Fruit fly (Drosophila melanogaster) whole organism, embryonic: ENCODE results near the gene CG14440.

Experiments used
- CG1024 ChIP-seq: fragments of 200-800 bp; sonication (Bioruptor generic); IDR thresholded peaks from 2 replicates; pipeline ENCODE4 v1.3.6; 2022; ENCODE audit warnings: missing biosample characterization, missing genetic modification characterization
- CG10267 ChIP-seq: fragments of 200-800 bp; sonication (Bioruptor generic); optimal IDR thresholded peaks from 2 replicates; lab custom pipeline; 2018; ENCODE audit warnings: missing biosample characterization, mild to moderate bottlenecking, missing genetic modification characterization, moderate library complexity
- CG10565 ChIP-seq: fragments of 200-800 bp; sonication (Bioruptor generic); optimal IDR thresholded peaks from 3 replicates; lab custom pipeline; 2016; ENCODE audit warnings: missing biosample characterization, mild to moderate bottlenecking, missing genetic modification characterization
- CG11723 ChIP-seq: fragments of 200-800 bp; sonication (Bioruptor generic); optimal IDR thresholded peaks from 2 replicates; lab custom pipeline; 2017; ENCODE audit warnings: missing biosample characterization, mild to moderate bottlenecking, missing genetic modification characterization
- CG13123 ChIP-seq: fragments of 200-800 bp; sonication (Bioruptor generic); optimal IDR thresholded peaks from 2 replicates; lab custom pipeline; 2016; ENCODE audit warnings: missing biosample characterization, missing genetic modification characterization
- CG13296 ChIP-seq: fragments of 200-800 bp; sonication (Bioruptor generic); optimal IDR thresholded peaks from 3 replicates; lab custom pipeline; 2018; ENCODE audit warnings: missing biosample characterization, mild to moderate bottlenecking, missing genetic modification characterization
- CG14965 ChIP-seq: fragments of 200-800 bp; sonication (Bioruptor generic); optimal IDR thresholded peaks from 2 replicates; lab custom pipeline; 2016; ENCODE audit warnings: missing biosample characterization, missing genetic modification characterization, borderline replicate concordance
- CG1529 ChIP-seq: fragments of 200-800 bp; sonication (Bioruptor generic); optimal IDR thresholded peaks from 3 replicates; lab custom pipeline; 2018; ENCODE audit warnings: missing biosample characterization, missing genetic modification characterization
- CG15479 ChIP-seq: fragments of 200-800 bp; sonication (Bioruptor generic); optimal IDR thresholded peaks from 3 replicates; lab custom pipeline; 2019; ENCODE audit warnings: missing biosample characterization, mild to moderate bottlenecking, missing genetic modification characterization, moderate library complexity
- CG16813 ChIP-seq: fragments of 200-800 bp; sonication (Bioruptor generic); IDR thresholded peaks from 3 replicates; pipeline ENCODE4 v1.3.6; 2022; ENCODE audit warnings: missing biosample characterization, missing genetic modification characterization; ENCODE audit not compliant: partially characterized antibody
- CG18011 ChIP-seq: fragments of 200-800 bp; sonication (Bioruptor generic); optimal IDR thresholded peaks from 2 replicates; lab custom pipeline; 2017; ENCODE audit warnings: missing biosample characterization, missing genetic modification characterization, mild to moderate bottlenecking, moderate library complexity, missing genotype
- CG18476 ChIP-seq: fragments of 200-800 bp; sonication (Bioruptor generic); optimal IDR thresholded peaks from 2 replicates; lab custom pipeline; 2016; ENCODE audit warnings: missing biosample characterization, mild to moderate bottlenecking, missing genetic modification characterization
- CG30020 ChIP-seq: fragments of 200-800 bp; optimal IDR thresholded peaks from 2 replicates; lab custom pipeline; 2019; ENCODE audit warnings: missing biosample characterization, mild to moderate bottlenecking, missing genetic modification characterization, moderate library complexity
- CG3995 ChIP-seq: fragments of 200-800 bp; sonication (Bioruptor generic); optimal IDR thresholded peaks from 3 replicates; lab custom pipeline; 2016; ENCODE audit warnings: missing biosample characterization, missing genetic modification characterization
- CG4360 ChIP-seq: fragments of 200-800 bp; sonication (Bioruptor generic); IDR thresholded peaks from 2 replicates; pipeline ENCODE4 v1.3.6; 2022; ENCODE audit warnings: missing biosample characterization, missing genetic modification characterization
- CG4730 ChIP-seq: fragments of 200-800 bp; sonication (Bioruptor generic); IDR thresholded peaks from 2 replicates; pipeline ENCODE4 v1.3.6; 2022; ENCODE audit warnings: missing biosample characterization, missing genetic modification characterization
- CG6765 ChIP-seq: fragments of 200-800 bp; sonication (Bioruptor generic); optimal IDR thresholded peaks from 3 replicates; lab custom pipeline; 2017; ENCODE audit warnings: missing biosample characterization, mild to moderate bottlenecking, missing genetic modification characterization
- CG6791 ChIP-seq: fragments of 200-800 bp; sonication (Bioruptor generic); IDR thresholded peaks from 3 replicates; pipeline ENCODE4 v1.3.6; 2022; ENCODE audit warnings: missing biosample characterization, missing genetic modification characterization; ENCODE audit not compliant: partially characterized antibody
- CG8944 ChIP-seq: fragments of 200-800 bp; sonication (Bioruptor generic); optimal IDR thresholded peaks from 3 replicates; lab custom pipeline; 2016; ENCODE audit warnings: missing biosample characterization, missing genetic modification characterization
- CG9437 ChIP-seq: fragments of 200-800 bp; sonication (Bioruptor generic); optimal IDR thresholded peaks from 2 replicates; lab custom pipeline; 2018; ENCODE audit warnings: missing biosample characterization, mild to moderate bottlenecking, missing genetic modification characterization
- CHES-1-like ChIP-seq: fragments of 200-800 bp; sonication (Bioruptor generic); optimal IDR thresholded peaks from 2 replicates; lab custom pipeline; 2016; ENCODE audit warnings: missing biosample characterization, missing genetic modification characterization
- D19A ChIP-seq: fragments of 200-800 bp; optimal IDR thresholded peaks from 3 replicates; lab custom pipeline; 2019; ENCODE audit warnings: missing biosample characterization, mild to moderate bottlenecking, missing genetic modification characterization, moderate library complexity
- H15 ChIP-seq: fragments of 200-800 bp; sonication (Bioruptor generic); IDR thresholded peaks from 3 replicates; pipeline ENCODE4 v1.3.6; 2022; ENCODE audit warnings: missing biosample characterization, missing genetic modification characterization
- HLH54F ChIP-seq: fragments of 200-800 bp; sonication (Bioruptor generic); optimal IDR thresholded peaks from 3 replicates; lab custom pipeline; 2016; ENCODE audit warnings: missing biosample characterization, missing genetic modification characterization
- HmgZ ChIP-seq: fragments of 200-800 bp; sonication (Bioruptor generic); optimal IDR thresholded peaks from 2 replicates; lab custom pipeline; 2018; ENCODE audit warnings: missing biosample characterization, mild to moderate bottlenecking, missing genetic modification characterization
- Hmx ChIP-seq: fragments of 200-800 bp; sonication (Bioruptor generic); optimal IDR thresholded peaks from 2 replicates; lab custom pipeline; 2016; ENCODE audit warnings: missing biosample characterization, missing genetic modification characterization
- Scr ChIP-seq: fragments of 200-800 bp; sonication (Bioruptor generic); IDR thresholded peaks from 2 replicates; pipeline ENCODE4 v1.3.6; 2022; ENCODE audit warnings: missing biosample characterization, missing genetic modification characterization; ENCODE audit not compliant: partially characterized antibody
- Spps ChIP-seq: fragments of 200-800 bp; sonication (Bioruptor generic); optimal IDR thresholded peaks from 2 replicates; lab custom pipeline; 2018; ENCODE audit warnings: missing biosample characterization, mild to moderate bottlenecking, missing genetic modification characterization
- Stat92E ChIP-seq, 3 experiments: fragments of >200 bp in 2 of 3; fragments of 200-800 bp in 1 of 3; sonication (Bioruptor generic) in 1 of 3; optimal IDR thresholded peaks; 2 replicates each; lab custom pipeline; 2017 to 2019; ENCODE audit warnings: missing biosample characterization in 3 of 3, missing genetic modification characterization in 3 of 3, mild to moderate bottlenecking in 1 of 3, moderate library complexity in 1 of 3
- ap ChIP-seq: fragments of 200-800 bp; sonication (Bioruptor generic); IDR thresholded peaks from 2 replicates; pipeline ENCODE4 v1.3.6; 2022; ENCODE audit warnings: missing biosample characterization, missing genetic modification characterization
- bowl ChIP-seq: fragments of 200-800 bp; sonication (Bioruptor generic); IDR thresholded peaks from 2 replicates; pipeline ENCODE4 v1.3.6; 2022; ENCODE audit warnings: missing biosample characterization, missing genetic modification characterization
- crp ChIP-seq, 2 experiments: fragments of 200-800 bp; sonication (Bioruptor generic); optimal IDR thresholded peaks; 2 replicates in 1 of 2; 3 replicates in 1 of 2; lab custom pipeline; 2017; ENCODE audit warnings: missing biosample characterization in 2 of 2, missing genetic modification characterization in 2 of 2, mild to moderate bottlenecking in 1 of 2, moderate library complexity in 1 of 2
- exex ChIP-seq: fragments of 200-800 bp; sonication (Bioruptor generic); optimal IDR thresholded peaks from 4 replicates; lab custom pipeline; 2018; ENCODE audit warnings: missing biosample characterization, mild to moderate bottlenecking, missing genetic modification characterization, moderate library complexity
- eyg ChIP-seq: fragments of 200-800 bp; sonication (Bioruptor generic); optimal IDR thresholded peaks from 3 replicates; lab custom pipeline; 2016; ENCODE audit warnings: missing biosample characterization, missing genetic modification characterization
- gem ChIP-seq: fragments of 200-800 bp; sonication (Bioruptor generic); optimal IDR thresholded peaks from 2 replicates; lab custom pipeline; 2019; ENCODE audit warnings: missing biosample characterization, mild to moderate bottlenecking, missing genetic modification characterization, moderate library complexity
- kah ChIP-seq: fragments of 200-800 bp; sonication (Bioruptor generic); optimal IDR thresholded peaks from 2 replicates; lab custom pipeline; 2018; ENCODE audit warnings: missing biosample characterization, mild to moderate bottlenecking, missing genetic modification characterization
- lab ChIP-seq: fragments of 200-800 bp; sonication (Bioruptor generic); optimal IDR thresholded peaks from 3 replicates; lab custom pipeline; 2017; ENCODE audit warnings: missing biosample characterization, missing genetic modification characterization, mild to moderate bottlenecking, moderate library complexity, missing genetic modification reagents
- nerfin-2 ChIP-seq: fragments of 200-800 bp; sonication (Bioruptor generic); IDR thresholded peaks from 2 replicates; pipeline ENCODE4 v1.3.6; 2022; ENCODE audit warnings: missing biosample characterization, missing genetic modification characterization; ENCODE audit not compliant: partially characterized antibody
- oc ChIP-seq: fragments of 200-800 bp; sonication (Bioruptor generic); optimal IDR thresholded peaks from 2 replicates; lab custom pipeline; 2018; ENCODE audit warnings: missing biosample characterization, mild to moderate bottlenecking, missing genetic modification characterization, moderate library complexity
- p53 ChIP-seq: fragments of 200-800 bp; sonication (Bioruptor generic); optimal IDR thresholded peaks from 2 replicates; lab custom pipeline; 2016; ENCODE audit warnings: missing biosample characterization, missing genetic modification characterization
- pzg ChIP-seq: fragments of 200-800 bp; sonication (Bioruptor generic); optimal IDR thresholded peaks from 3 replicates; lab custom pipeline; 2018; ENCODE audit warnings: missing biosample characterization, mild to moderate bottlenecking, missing genetic modification characterization, moderate library complexity
- sisA ChIP-seq: fragments of 200-800 bp; sonication (Bioruptor generic); IDR thresholded peaks from 2 replicates; pipeline ENCODE4 v1.3.6; 2022; ENCODE audit warnings: missing biosample characterization, missing genetic modification characterization
- sob ChIP-seq: fragments of 200-800 bp; sonication (Bioruptor generic); IDR thresholded peaks from 2 replicates; pipeline ENCODE4 v1.3.6; 2022; ENCODE audit warnings: missing biosample characterization, missing genetic modification characterization
- stwl ChIP-seq: fragments of 200-800 bp; sonication (Bioruptor generic); optimal IDR thresholded peaks from 3 replicates; lab custom pipeline; 2018; ENCODE audit warnings: missing biosample characterization, mild to moderate bottlenecking, missing genetic modification characterization, moderate library complexity
- toy ChIP-seq: fragments of 200-800 bp; sonication (Bioruptor generic); IDR thresholded peaks from 2 replicates; pipeline ENCODE4 v1.3.6; 2022; ENCODE audit warnings: missing biosample characterization, missing genetic modification characterization
- vnd ChIP-seq: fragments of 200-800 bp; sonication (Bioruptor generic); IDR thresholded peaks from 3 replicates; pipeline ENCODE4 v1.3.6; 2022; ENCODE audit warnings: missing biosample characterization, missing genetic modification characterization; ENCODE audit not compliant: partially characterized antibody
- vvl ChIP-seq: fragments of 200-800 bp; sonication (Bioruptor generic); IDR thresholded peaks from 2 replicates; pipeline ENCODE4 v1.3.6; 2022; ENCODE audit warnings: missing biosample characterization, missing genetic modification characterization

The CG14440 gene

dm6 chrX:6678635-6679501 is 19.5 kb downstream of the CG14440 start, which contains the start of gene ND-ASHI (continued):
- TF ChIP-seq D19A (tag; lab: Kevin White, UChicago): peak; percentile 90
- peak; percentile 87 for TF ChIP-seq CG1529 (GFP tag; lab: Kevin White, UChicago)
- TF ChIP-seq CG1024 (GFP tag; lab: Robert Waterston, UW): peak; percentile 89
- peak; percentile 90 for TF ChIP-seq CG4730 (GFP tag; lab: Robert Waterston, UW)
- TF ChIP-seq CG30020 (tag; lab: Kevin White, UChicago): peak; percentile 41
- peak; percentile 83 for TF ChIP-seq CG10267 (tag; lab: Kevin White, UChicago)
- peak; percentile 95 for TF ChIP-seq CG6765 (GFP tag; lab: Kevin White, UChicago)
- TF ChIP-seq stwl (tag; lab: Kevin White, UChicago): peak; percentile 9
- TF ChIP-seq CG18476 (GFP tag; lab: Kevin White, UChicago): peak; percentile 93
- no peak for TF ChIP-seq vnd (GFP tag; lab: Robert Waterston, UW)
- TF ChIP-seq CG16813 (GFP tag; lab: Robert Waterston, UW): no peak
- peak; percentile 81; the same call in 1 of the 2 replicates for TF ChIP-seq bowl (GFP tag; lab: Robert Waterston, UW)
- peak; percentile 48 for TF ChIP-seq p53 (GFP tag; lab: Kevin White, UChicago)
- TF ChIP-seq toy (GFP tag; lab: Robert Waterston, UW): peak; percentile 94
- peak; percentile 90 for TF ChIP-seq CG11723
- TF ChIP-seq nerfin-2 (GFP tag; lab: Robert Waterston, UW): no peak
- peak; percentile 84 for TF ChIP-seq CG18011 (GFP tag; lab: Kevin White, UChicago)
- peak; percentile 93 for TF ChIP-seq ap
- TF ChIP-seq CHES-1-like (GFP tag; lab: Kevin White, UChicago): peak; percentile 85
- peak; percentile 60 for TF ChIP-seq CG4360 (GFP tag; lab: Robert Waterston, UW)
- TF ChIP-seq CG13296 (GFP tag; lab: Kevin White, UChicago): peak; percentile 95
- peak; percentile 56 for TF ChIP-seq kah (GFP tag; lab: Kevin White, UChicago)
- peak; percentile 75 for TF ChIP-seq CG13123 (GFP tag; lab: Kevin White, UChicago)
- peak; percentile 35 for TF ChIP-seq pzg (GFP tag; lab: Kevin White, UChicago)
- peak; percentile 98 for TF ChIP-seq lab
- TF ChIP-seq CG10565: peak; percentile 78
- no peak for TF ChIP-seq CG6791 (GFP tag; lab: Robert Waterston, UW)
- TF ChIP-seq crp (GFP tag; optimal IDR thresholded peaks at IDR 0.05; lab: Kevin White, UChicago): peak in 1 of 2 experiments; percentile 49
- no peak for TF ChIP-seq Scr (GFP tag; lab: Robert Waterston, UW)
- peak; percentile 80 for TF ChIP-seq exex (tag; lab: Kevin White, UChicago)
- peak; percentile 97 for TF ChIP-seq HmgZ
- TF ChIP-seq Stat92E (GFP tag; optimal IDR thresholded peaks at IDR 0.05; lab: Kevin White, UChicago): no peak
- TF ChIP-seq oc (tag; lab: Kevin White, UChicago): peak; percentile 90
- TF ChIP-seq CG3995 (GFP tag; lab: Kevin White, UChicago): peak; percentile 68
- TF ChIP-seq CG14965 (GFP tag; lab: Kevin White, UChicago): peak; percentile 43
- no peak for TF ChIP-seq Hmx (GFP tag; lab: Kevin White, UChicago)
- peak; percentile 95 for TF ChIP-seq sisA (GFP tag; lab: Robert Waterston, UW)
- TF ChIP-seq CG8944: peak; percentile 83
- TF ChIP-seq gem (tag; lab: Kevin White, UChicago): peak; percentile 94
- TF ChIP-seq HLH54F: peak; percentile 93
- no peak for TF ChIP-seq CG15479 (GFP tag; lab: Kevin White, UChicago)
- TF ChIP-seq H15 (GFP tag; lab: Robert Waterston, UW): peak; percentile 90
- TF ChIP-seq sob: peak; percentile 97
- TF ChIP-seq eyg (GFP tag; lab: Kevin White, UChicago): peak; percentile 91
- peak; percentile 79 for TF ChIP-seq CG9437 (GFP tag; lab: Kevin White, UChicago)
- peak; percentile 99 for TF ChIP-seq vvl (GFP tag; lab: Robert Waterston, UW)
- TF ChIP-seq Spps (tag; lab: Kevin White, UChicago): peak; percentile 82
